Worm (Caenorhabditis elegans) whole organism, L4 larva: Measurements from ENCODE around the gene lin-15A.

Experiments
- Y5F2A.4 ChIP-seq: fragments of 200-800 bp; sonication (Bioruptor generic); optimal IDR thresholded peaks from 2 replicates; lab custom pipeline; 2018; ENCODE audit warnings: mild to moderate bottlenecking, missing genetic modification characterization, missing compliant biosample characterization
- aly-2 ChIP-seq: sonication (generic microtip); optimal IDR thresholded peaks from 2 replicates; lab custom pipeline; 2018; ENCODE audit warnings: missing biosample characterization, missing genetic modification characterization
- ama-1 ChIP-seq: fragments of 150-350 bp; optimal IDR thresholded peaks from 2 replicates; lab custom pipeline; 2014; ENCODE audit warnings: inconsistent platforms, mixed read lengths
- fos-1 ChIP-seq: fragments of 150-350 bp; optimal IDR thresholded peaks from 2 replicates; lab custom pipeline; 2014; ENCODE audit warnings: missing biosample characterization, missing genetic modification characterization
- lin-1 ChIP-seq: fragments of 200-800 bp; sonication (Bioruptor generic); IDR thresholded peaks from 2 replicates; pipeline ENCODE4 v1.3.6; 2022; ENCODE audit warnings: missing genetic modification reagents, missing genetic modification characterization, missing compliant biosample characterization
- mdl-1 ChIP-seq, 2 experiments: fragments of 150-350 bp in 1 of 2; sonication (generic microtip) in 1 of 2; optimal IDR thresholded peaks; 2 replicates each; lab custom pipeline; 2014 to 2017; ENCODE audit warnings: missing biosample characterization in 2 of 2, missing genetic modification characterization in 2 of 2
- nhr-11 ChIP-seq: fragments of 150-350 bp; optimal IDR thresholded peaks from 2 replicates; lab custom pipeline; 2014; ENCODE audit warnings: missing biosample characterization, missing genetic modification characterization
- nhr-111 ChIP-seq: fragments of 200-800 bp; sonication (Bioruptor generic); optimal IDR thresholded peaks from 2 replicates; lab custom pipeline; 2018; ENCODE audit warnings: mild to moderate bottlenecking, missing genetic modification characterization, missing compliant biosample characterization
- pha-4 ChIP-seq, 2 experiments: fragments of 150-350 bp in 1 of 2; fragments of 200-800 bp in 1 of 2; sonication (Bioruptor generic) in 1 of 2; IDR thresholded peaks in 1 of 2; optimal IDR thresholded peaks in 1 of 2; 2 replicates each; pipeline versions ENCODE4 v1.3.6 to Lab custom; 2014 to 2022; ENCODE audit warnings: missing genetic modification characterization in 2 of 2, missing genetic modification reagents in 2 of 2, missing biosample characterization in 1 of 2, missing compliant biosample characterization in 1 of 2
- pqm-1 ChIP-seq: sonication (generic microtip); optimal IDR thresholded peaks from 2 replicates; lab custom pipeline; 2017; ENCODE audit warnings: missing biosample characterization, missing genetic modification characterization
- skn-1 ChIP-seq: fragments of 150-350 bp; optimal IDR thresholded peaks from 2 replicates; lab custom pipeline; 2014; ENCODE audit warnings: missing biosample characterization, missing genetic modification characterization
- unc-130 ChIP-seq: sonication (generic microtip); optimal IDR thresholded peaks from 2 replicates; lab custom pipeline; 2016; ENCODE audit warnings: missing genetic modification reagents, missing genetic modification characterization, missing compliant biosample characterization
- unc-62 ChIP-seq, 3 experiments: fragments of 150-350 bp in 1 of 3; sonication (generic microtip); optimal IDR thresholded peaks in 2 of 3; peaks in 1 of 3; 1 replicate in 1 of 3; 2 replicates in 2 of 3; lab custom pipeline; 2014 to 2017; ENCODE audit warnings: missing biosample characterization in 3 of 3, missing genetic modification characterization in 3 of 3, missing genetic modification reagents in 3 of 3, missing genotype in 1 of 3
- zag-1 ChIP-seq: fragments of 150-350 bp; optimal IDR thresholded peaks from 2 replicates; lab custom pipeline; 2014; ENCODE audit warnings: missing biosample characterization, missing genetic modification characterization

DNA sequence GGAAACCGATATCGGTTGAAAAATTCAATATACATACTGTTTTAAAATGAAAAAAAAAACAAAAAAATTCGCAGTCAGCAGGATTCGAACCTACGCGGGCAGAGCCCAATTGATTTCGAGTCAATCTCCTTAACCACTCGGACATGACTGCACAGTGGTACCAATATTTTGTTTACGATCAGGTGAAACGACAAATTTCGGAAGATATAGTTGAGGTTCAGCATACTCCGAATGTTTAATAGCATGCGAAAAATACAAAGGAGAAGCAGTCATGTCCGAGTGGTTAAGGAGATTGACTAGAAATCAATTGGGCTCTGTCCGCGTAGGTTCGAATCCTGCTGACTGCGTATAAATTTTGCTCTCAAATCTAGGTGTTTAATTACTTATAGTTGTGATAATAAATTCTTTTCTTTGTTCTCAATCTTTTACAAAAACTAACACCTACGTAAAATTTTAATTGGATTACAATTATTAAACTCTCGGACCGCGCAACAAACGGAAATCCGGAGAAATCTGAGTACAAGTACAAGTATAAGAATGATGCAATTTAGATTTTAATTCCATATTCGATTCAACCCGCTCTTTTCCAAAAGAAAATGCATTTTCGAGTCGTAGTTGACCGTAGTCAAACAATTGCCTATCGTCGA is 41.6 kb downstream of the lin-15A start, which contains the start of gene Y7A5A.13:
- no peak for TF ChIP-seq Y5F2A.4
- peak; percentile 62; the same call in 1 of the 2 replicates for TF ChIP-seq pha-4 (GFP tag; IDR thresholded peaks at IDR 0.05; lab: Robert Waterston, UW)
- no peak for TF ChIP-seq pha-4 (tag; optimal IDR thresholded peaks at IDR 0.05; lab: Kevin White, UChicago)
- no peak for TF ChIP-seq nhr-11 (tag; lab: Kevin White, UChicago)
- TF ChIP-seq lin-1 (GFP tag; lab: Robert Waterston, UW) = peak; percentile 57
- no peak for TF ChIP-seq fos-1
- TF ChIP-seq unc-62 (GFP tag; optimal IDR thresholded peaks at IDR 0.05 in 1 of 2; lab: Kevin White, UChicago) = no peak
- no peak for TF ChIP-seq unc-62 (tag; optimal IDR thresholded peaks at IDR 0.05; lab: Kevin White, UChicago)
- no peak for TF ChIP-seq pqm-1
- TF ChIP-seq mdl-1 (tag; optimal IDR thresholded peaks at IDR 0.05; lab: Kevin White, UChicago) = no peak
- TF ChIP-seq ama-1 (lab: Kevin White, UChicago) = no peak
- no peak for TF ChIP-seq skn-1
- peak; percentile 9 for TF ChIP-seq unc-130 (GFP tag; lab: Kevin White, UChicago)
- no peak for TF ChIP-seq zag-1
- no peak for TF ChIP-seq aly-2 (tag; lab: Kevin White, UChicago)
- peak; percentile 4 for TF ChIP-seq nhr-111 (GFP tag; lab: Kevin White, UChicago)
